Worm (Caenorhabditis elegans) whole organism, L2 larva: ENCODE results near the gene glc-1.
A peak's percentile ranks its signal among the peaks of the same experiment; 100 is the strongest.

ENCODE experiments used
- ZK546.5 ChIP-seq: sonication (generic microtip); optimal IDR thresholded peaks from 2 replicates; lab custom pipeline; 2017; ENCODE audit warnings: missing biosample characterization, missing genetic modification characterization
- alr-1 ChIP-seq: fragments of 150-350 bp; optimal IDR thresholded peaks from 2 replicates; lab custom pipeline; 2014; ENCODE audit warnings: missing biosample characterization, missing genetic modification characterization
- ama-1 ChIP-seq: fragments of 150-350 bp; optimal IDR thresholded peaks from 2 replicates; lab custom pipeline; 2018; ENCODE audit warnings: inconsistent platforms
- ceh-16 ChIP-seq: fragments of 150-350 bp; optimal IDR thresholded peaks from 2 replicates; lab custom pipeline; 2014; ENCODE audit warnings: missing biosample characterization, missing genetic modification characterization
- ceh-82 ChIP-seq: fragments of 150-350 bp; optimal IDR thresholded peaks from 2 replicates; lab custom pipeline; 2014; ENCODE audit warnings: missing biosample characterization, missing genetic modification characterization
- crh-2 ChIP-seq: sonication (generic microtip); optimal IDR thresholded peaks from 2 replicates; lab custom pipeline; 2017; ENCODE audit warnings: missing biosample characterization, missing genetic modification characterization
- elt-1 ChIP-seq: fragments of 150-350 bp; optimal IDR thresholded peaks from 2 replicates; lab custom pipeline; 2014; ENCODE audit warnings: missing biosample characterization, missing genetic modification characterization
- elt-3 ChIP-seq: sonication (generic microtip); optimal IDR thresholded peaks from 2 replicates; lab custom pipeline; 2017; ENCODE audit warnings: missing biosample characterization, missing genetic modification characterization
- fos-1 ChIP-seq: fragments of 150-350 bp; optimal IDR thresholded peaks from 2 replicates; lab custom pipeline; 2014; ENCODE audit warnings: missing biosample characterization, missing genetic modification characterization
- lin-11 ChIP-seq: fragments of 150-350 bp; sonication (generic microtip); optimal IDR thresholded peaks from 2 replicates; lab custom pipeline; 2014; ENCODE audit warnings: missing biosample characterization, missing genetic modification characterization, inconsistent platforms, mixed read lengths
- lsy-2 ChIP-seq, 2 experiments: fragments of 150-350 bp in 1 of 2; sonication (generic microtip) in 1 of 2; optimal IDR thresholded peaks; 2 replicates each; lab custom pipeline; 2014 to 2017; ENCODE audit warnings: missing biosample characterization in 2 of 2, missing genetic modification characterization in 2 of 2
- mab-5 ChIP-seq: fragments of 150-350 bp; optimal IDR thresholded peaks from 2 replicates; lab custom pipeline; 2014; ENCODE audit warnings: missing biosample characterization, missing genetic modification characterization
- mbf-1 ChIP-seq: sonication (generic microtip); optimal IDR thresholded peaks from 2 replicates; lab custom pipeline; 2017; ENCODE audit warnings: missing biosample characterization, missing genetic modification characterization
- nhr-10 ChIP-seq: sonication (generic microtip); optimal IDR thresholded peaks from 2 replicates; lab custom pipeline; 2017; ENCODE audit warnings: missing biosample characterization, missing genetic modification characterization
- nhr-11 ChIP-seq: fragments of 150-350 bp; optimal IDR thresholded peaks from 2 replicates; lab custom pipeline; 2014; ENCODE audit warnings: missing biosample characterization, missing genetic modification characterization
- nhr-12 ChIP-seq: fragments of 150-350 bp; optimal IDR thresholded peaks from 2 replicates; lab custom pipeline; 2014; ENCODE audit warnings: missing biosample characterization, missing genetic modification characterization
- nhr-129 ChIP-seq: fragments of 150-350 bp; optimal IDR thresholded peaks from 2 replicates; lab custom pipeline; 2014; ENCODE audit warnings: missing biosample characterization, missing genetic modification characterization
- nhr-23 ChIP-seq: fragments of 150-350 bp; optimal IDR thresholded peaks from 2 replicates; lab custom pipeline; 2014; ENCODE audit warnings: missing biosample characterization, missing genetic modification reagents, missing genetic modification characterization
- nhr-6 ChIP-seq: fragments of 150-350 bp; optimal IDR thresholded peaks from 2 replicates; lab custom pipeline; 2014; ENCODE audit warnings: missing biosample characterization, missing genetic modification characterization
- nhr-77 ChIP-seq: fragments of 150-350 bp; optimal IDR thresholded peaks from 2 replicates; lab custom pipeline; 2014; ENCODE audit warnings: missing biosample characterization, missing genetic modification characterization
- sem-4 ChIP-seq: fragments of 150-350 bp; optimal IDR thresholded peaks from 2 replicates; lab custom pipeline; 2014; ENCODE audit warnings: missing biosample characterization, missing genetic modification reagents, missing genetic modification characterization
- sma-9 ChIP-seq, 2 experiments: fragments of 150-350 bp in 1 of 2; sonication (generic microtip) in 1 of 2; optimal IDR thresholded peaks; 2 replicates each; lab custom pipeline; 2014 to 2016; ENCODE audit warnings: missing genetic modification characterization in 2 of 2, mild to moderate bottlenecking in 1 of 2, missing biosample characterization in 1 of 2, missing compliant biosample characterization in 1 of 2, missing genetic modification reagents in 1 of 2, moderate library complexity in 1 of 2
- snpc-4 ChIP-seq: fragments of 150-350 bp; optimal IDR thresholded peaks from 2 replicates; lab custom pipeline; 2014; ENCODE audit warnings: missing biosample characterization, missing genetic modification characterization
- unc-39 ChIP-seq: fragments of 150-350 bp; optimal IDR thresholded peaks from 2 replicates; lab custom pipeline; 2014; ENCODE audit warnings: missing biosample characterization, missing genetic modification characterization
- ztf-1 ChIP-seq: fragments of 200-800 bp; sonication (Bioruptor generic); conservative IDR thresholded peaks from 2 replicates; pipeline ENCODE4 v1.3.6; 2022; ENCODE audit warnings: missing genetic modification characterization, missing compliant biosample characterization
- ztf-11 ChIP-seq: sonication (generic microtip); optimal IDR thresholded peaks from 2 replicates; lab custom pipeline; 2017; ENCODE audit warnings: missing biosample characterization, missing genetic modification characterization
- ztf-4 ChIP-seq: fragments of 150-350 bp; optimal IDR thresholded peaks from 2 replicates; lab custom pipeline; 2014; ENCODE audit warnings: missing biosample characterization, missing genetic modification characterization

glc-1 gene

DNA sequence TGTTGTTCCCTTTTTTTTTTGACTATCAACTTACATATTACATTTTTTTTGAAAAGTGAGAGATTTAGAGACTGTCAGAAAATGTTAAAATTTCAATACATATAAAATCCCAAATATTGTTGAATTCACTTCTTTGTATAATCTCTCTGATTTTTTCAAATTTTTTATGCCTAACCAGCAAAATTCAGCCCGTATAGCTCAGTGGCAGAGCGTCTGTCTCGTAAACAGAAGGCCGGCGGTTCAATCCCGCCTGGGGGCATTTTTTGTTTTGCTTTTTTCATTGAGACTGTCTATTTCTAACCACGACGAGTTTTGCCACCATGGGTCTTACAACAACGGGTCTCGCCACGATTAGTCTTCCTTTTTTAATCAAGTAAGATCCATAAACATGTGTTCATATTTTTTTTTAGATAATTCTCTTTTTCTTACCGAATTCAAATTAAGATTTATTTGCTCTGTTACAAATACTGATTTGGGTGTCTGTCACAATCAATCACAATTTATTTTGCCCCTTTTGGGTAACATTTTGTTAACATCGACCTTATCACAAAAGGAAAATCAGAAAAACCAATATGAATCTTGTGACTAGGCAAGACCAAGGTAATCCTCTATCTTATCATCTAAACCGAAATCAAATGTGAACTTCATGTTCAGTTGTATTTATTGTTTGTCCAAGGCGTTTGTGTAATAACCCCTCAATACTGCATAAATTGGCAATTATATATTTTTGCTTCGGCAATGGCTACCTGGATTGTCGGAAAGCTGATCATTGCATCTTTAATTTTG is at the start of gene glc-1:
Gene glc-1 (plus strand): TSS at position 663 of the 786 bp plus-strand sequence.
- TF ChIP-seq unc-39 = no peak
- peak; percentile 36 for TF ChIP-seq sma-9 (GFP tag; optimal IDR thresholded peaks at IDR 0.05; lab: Kevin White, UChicago)
- TF ChIP-seq sma-9 (tag; optimal IDR thresholded peaks at IDR 0.05; lab: Kevin White, UChicago) = no peak

DNA sequence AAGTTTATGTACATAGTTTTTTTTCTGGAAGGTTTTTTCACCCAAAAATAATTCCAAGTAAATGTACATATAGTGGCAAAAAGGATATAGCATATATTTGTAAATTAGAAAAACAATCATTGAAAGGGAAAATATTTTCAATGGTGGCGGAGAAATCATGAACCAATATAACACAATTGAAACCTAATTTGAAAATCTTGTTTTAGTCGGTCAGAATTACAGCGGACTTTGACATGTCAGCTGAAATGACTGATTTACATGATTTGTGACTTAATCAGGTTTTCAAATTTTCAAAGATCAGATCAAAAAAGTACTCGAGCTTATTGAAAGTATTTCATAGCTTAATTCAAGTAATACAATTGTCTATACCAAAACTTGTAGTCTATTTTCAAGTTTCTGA is 47.7 kb upstream of the glc-1 start, which contains the start of gene K05D4.9:
Gene K05D4.9 (minus strand): TSS at position 101 of the 400 bp plus-strand sequence.
- TF ChIP-seq nhr-6 (tag; lab: Kevin White, UChicago) (no peak), elt-1 (tag; lab: Kevin White, UChicago) (no peak)

DNA sequence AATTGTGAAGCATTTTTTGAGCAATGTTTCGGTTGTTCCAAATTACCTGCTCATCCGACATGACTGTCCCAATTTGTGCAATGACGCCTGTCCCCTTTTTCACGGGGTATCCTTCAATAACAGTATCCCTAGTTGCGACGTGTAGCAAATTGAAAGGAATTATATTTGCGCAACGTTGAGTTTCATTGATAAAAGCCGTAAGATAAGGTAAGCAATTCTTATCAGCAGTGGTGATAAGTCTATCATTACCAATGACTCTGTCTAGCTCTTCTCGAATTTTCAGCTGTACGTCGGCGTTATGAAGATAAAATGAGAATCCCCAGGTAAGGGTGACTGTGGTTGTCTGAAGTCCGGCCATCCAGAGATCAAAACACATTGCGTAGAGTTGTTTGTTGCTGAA is 45.3 kb upstream of the glc-1 start:
- TF ChIP-seq alr-1 (tag; lab: Kevin White, UChicago) = no peak
- peak; percentile 35 for TF ChIP-seq fos-1

DNA sequence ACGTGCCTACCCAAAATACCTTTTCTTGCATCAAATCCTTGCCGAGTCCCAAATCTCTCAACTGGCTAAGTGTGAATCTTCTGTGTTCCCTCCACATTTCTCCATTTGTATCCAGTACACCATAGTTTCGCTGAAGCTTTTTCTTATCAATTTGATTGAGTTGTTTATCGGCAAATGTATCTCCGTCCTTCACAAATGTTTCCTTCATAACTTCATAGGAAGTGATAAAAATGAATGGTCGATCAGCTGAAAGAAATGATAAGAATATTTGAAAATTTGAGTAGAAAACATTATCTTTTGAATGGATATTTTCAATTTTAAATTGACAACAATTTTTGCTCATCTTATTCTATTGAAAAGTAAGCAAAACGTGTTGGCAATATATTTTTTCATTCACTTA is 44.2 kb upstream of the glc-1 start:
- TF ChIP-seq mab-5 (no peak), lin-11 (tag; lab: Kevin White, UChicago) (no peak), fos-1 (peak; percentile 65)

ce11 chrV:16175757-16176156 is 43.7 kb upstream of the glc-1 start, which contains the start of gene cyp-33D1:
cyp-33D1 (minus strand) TSS chrV:16175857.
- TF ChIP-seq snpc-4 (tag; lab: Kevin White, UChicago) (no peak), crh-2 (tag; lab: Kevin White, UChicago) (no peak), ztf-1 (GFP tag; lab: Robert Waterston, UW) (no peak), nhr-23 (tag; lab: Kevin White, UChicago) (no peak), nhr-12 (tag; lab: Kevin White, UChicago) (no peak), ceh-82 (tag; lab: Kevin White, UChicago) (no peak), lsy-2 (tag; optimal IDR thresholded peaks at IDR 0.05; lab: Kevin White, UChicago) (no peak), fos-1 (no peak), nhr-10 (tag; lab: Kevin White, UChicago) (no peak), nhr-129 (tag; lab: Kevin White, UChicago) (no peak), mbf-1 (tag; lab: Kevin White, UChicago) (no peak), nhr-11 (tag; lab: Kevin White, UChicago) (no peak), ztf-4 (tag; lab: Kevin White, UChicago) (no peak), ama-1 (lab: Kevin White, UChicago) (no peak), ceh-16 (tag; lab: Kevin White, UChicago) (no peak), ZK546.5 (tag; lab: Kevin White, UChicago) (no peak)

DNA sequence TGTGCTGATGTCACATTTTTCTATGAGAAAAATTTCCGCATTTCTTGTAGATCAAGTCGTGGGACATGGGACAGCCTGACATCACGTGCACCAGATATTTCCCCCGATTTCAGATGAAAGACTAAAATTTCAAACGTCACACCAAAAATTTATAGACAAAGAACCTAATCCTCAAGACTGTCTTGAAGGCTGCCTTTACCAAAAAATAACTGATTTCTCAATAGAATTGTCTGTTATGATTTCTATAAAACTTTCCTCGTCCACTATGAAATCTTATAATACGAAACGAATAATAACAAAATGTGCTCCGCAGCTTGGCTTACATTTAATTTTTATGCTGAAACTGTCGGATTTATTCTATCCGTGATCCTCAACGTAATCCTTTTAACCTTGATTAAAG is 39.1 kb upstream of the glc-1 start, which contains the start of gene str-106:
Gene str-106 (plus strand): TSS at position 301 of the 400 bp plus-strand sequence.
- TF ChIP-seq elt-3 (tag; lab: Kevin White, UChicago) (no peak), nhr-77 (tag; lab: Kevin White, UChicago) (no peak), sem-4 (tag; lab: Kevin White, UChicago) (no peak), snpc-4 (tag; lab: Kevin White, UChicago) (no peak), ztf-11 (tag; lab: Kevin White, UChicago) (no peak), fos-1 (no peak), ZK546.5 (tag; lab: Kevin White, UChicago) (no peak), ztf-1 (GFP tag; lab: Robert Waterston, UW) (no peak), nhr-10 (tag; lab: Kevin White, UChicago) (no peak)

- TF ChIP-seq ztf-11 (tag; lab: Kevin White, UChicago) = no peak
- no peak for TF ChIP-seq sem-4 (tag; lab: Kevin White, UChicago)
- TF ChIP-seq unc-39 = no peak
- TF ChIP-seq ZK546.5 (tag; lab: Kevin White, UChicago) = no peak
- TF ChIP-seq elt-3 (tag; lab: Kevin White, UChicago) = no peak
- no peak for TF ChIP-seq crh-2 (tag; lab: Kevin White, UChicago)
Observed at ce11 chrV:16182110-16182509, 37.3 kb upstream of the glc-1 start, which contains the start of gene srz-13. srz-13 (plus strand) TSS chrV:16182410.
